Worm (Caenorhabditis elegans) whole organism, L4 larva: ENCODE measurements around the gene egl-1.

Source experiments
- F37D6.2 ChIP-seq: sonication (generic microtip); optimal IDR thresholded peaks from 2 replicates; lab custom pipeline; 2016; ENCODE audit warnings: mild to moderate bottlenecking, missing genetic modification characterization, missing compliant biosample characterization
- aly-2 ChIP-seq: sonication (generic microtip); optimal IDR thresholded peaks from 2 replicates; lab custom pipeline; 2018; ENCODE audit warnings: missing biosample characterization, missing genetic modification characterization
- ceh-20 ChIP-seq: fragments of 200-800 bp; sonication (Bioruptor generic); IDR thresholded peaks from 2 replicates; pipeline ENCODE4 v1.3.6; 2022; ENCODE audit warnings: missing genetic modification reagents, missing genetic modification characterization, missing compliant biosample characterization
- ceh-32 ChIP-seq: sonication (generic microtip); optimal IDR thresholded peaks from 2 replicates; lab custom pipeline; 2016; ENCODE audit warnings: mild to moderate bottlenecking, missing genetic modification characterization, missing compliant biosample characterization; ENCODE audit not compliant: poor library complexity
- ceh-82 ChIP-seq: sonication (generic microtip); optimal IDR thresholded peaks from 2 replicates; lab custom pipeline; 2017; ENCODE audit warnings: missing biosample characterization, missing genetic modification characterization
- fos-1 ChIP-seq: fragments of 150-350 bp; optimal IDR thresholded peaks from 2 replicates; lab custom pipeline; 2014; ENCODE audit warnings: missing biosample characterization, missing genetic modification characterization
- hif-1 ChIP-seq, 2 experiments: sonication (generic microtip); optimal IDR thresholded peaks; 2 replicates each; lab custom pipeline; 2016 to 2017; ENCODE audit warnings: missing compliant biosample characterization in 2 of 2, missing genetic modification characterization in 2 of 2, missing genetic modification reagents in 2 of 2, missing genotype in 2 of 2, mild to moderate bottlenecking in 1 of 2
- lin-13 ChIP-seq: fragments of 150-350 bp; optimal IDR thresholded peaks from 2 replicates; lab custom pipeline; 2014; ENCODE audit warnings: missing biosample characterization, missing genetic modification reagents, missing genetic modification characterization
- lsy-2 ChIP-seq, 2 experiments: fragments of 150-350 bp in 1 of 2; sonication (generic microtip) in 1 of 2; optimal IDR thresholded peaks; 2 replicates each; lab custom pipeline; 2014 to 2017; ENCODE audit warnings: missing biosample characterization in 2 of 2, missing genetic modification characterization in 2 of 2
- mep-1 ChIP-seq: fragments of 150-350 bp; sonication (generic microtip); optimal IDR thresholded peaks from 3 replicates; lab custom pipeline; 2014; ENCODE audit warnings: missing biosample characterization, missing genetic modification characterization
- nhr-11 ChIP-seq: fragments of 150-350 bp; optimal IDR thresholded peaks from 2 replicates; lab custom pipeline; 2014; ENCODE audit warnings: missing biosample characterization, missing genetic modification characterization
- set-16 ChIP-seq: fragments of 200-800 bp; sonication (Bioruptor generic); IDR thresholded peaks from 2 replicates; pipeline ENCODE4 v1.3.6; 2022; ENCODE audit warnings: missing genetic modification reagents, missing genetic modification characterization, missing compliant biosample characterization

DNA sequence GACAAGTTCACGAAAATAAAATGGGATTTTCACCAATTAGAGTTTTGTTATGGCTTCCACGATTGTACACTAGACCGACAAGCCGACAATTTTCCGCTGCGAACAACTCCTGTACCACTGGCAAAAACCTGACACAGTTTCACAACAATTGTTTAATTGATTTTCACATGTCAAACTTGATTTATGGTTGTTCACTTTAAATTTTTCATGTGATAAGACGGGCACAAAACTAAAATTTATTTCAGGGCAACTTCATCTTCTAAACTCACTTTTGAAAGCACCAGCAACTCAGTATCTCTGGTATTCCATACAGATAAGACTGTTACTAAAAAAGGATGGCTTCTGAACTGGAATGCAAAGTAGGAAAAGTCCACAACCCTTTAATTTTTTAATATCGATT is 49.2 kb upstream of the egl-1 start, which contains the start of gene R02D5.7:
- TF ChIP-seq nhr-11 (tag; lab: Kevin White, UChicago): no peak
- no peak for TF ChIP-seq lin-13 (GFP tag; lab: Kevin White, UChicago)
- no peak for TF ChIP-seq lsy-2 (tag; optimal IDR thresholded peaks at IDR 0.05; lab: Kevin White, UChicago)
- no peak for TF ChIP-seq mep-1 (tag; lab: Kevin White, UChicago)
- TF ChIP-seq hif-1 (tag; optimal IDR thresholded peaks at IDR 0.05; lab: Kevin White, UChicago): no peak
- no peak for TF ChIP-seq aly-2
- no peak for TF ChIP-seq set-16 (GFP tag; lab: Robert Waterston, UW)
- TF ChIP-seq ceh-32 (tag; lab: Kevin White, UChicago): no peak
- TF ChIP-seq fos-1 (tag; lab: Kevin White, UChicago): no peak
- no peak for TF ChIP-seq ceh-82 (tag; lab: Kevin White, UChicago)
- no peak for TF ChIP-seq ceh-20 (GFP tag; lab: Robert Waterston, UW)
- TF ChIP-seq F37D6.2 (tag; lab: Kevin White, UChicago): no peak
